Fruit fly (Drosophila melanogaster): ENCODE results near the gene vn.

The vn gene

dm6 chr3L:5823763-5824445, 21.6 kb downstream of the vn start:
- TF ChIP-seq CG33017 (tag; optimal IDR thresholded peaks at IDR 0.05) (no peak), CG7045 (GFP tag; optimal IDR thresholded peaks at IDR 0.05) (no peak), toe (GFP tag; optimal IDR thresholded peaks at IDR 0.05) (no peak), CG11617 (GFP tag; optimal IDR thresholded peaks at IDR 0.05) (no peak), Mnt (GFP tag; optimal IDR thresholded peaks at IDR 0.05) (no peak), pad (GFP tag; optimal IDR thresholded peaks at IDR 0.05) (no peak), tj (GFP tag; optimal IDR thresholded peaks at IDR 0.05) (no peak), CG12768 (GFP tag; optimal IDR thresholded peaks at IDR 0.05) (no peak), Hr96 (GFP tag; optimal IDR thresholded peaks at IDR 0.05) (no peak), cic (GFP tag; optimal IDR thresholded peaks at IDR 0.05) (no peak), kay (GFP tag; ENCODE audit: borderline replicate concordance) (no peak), Clk (GFP tag; optimal IDR thresholded peaks at IDR 0.05) (no peak), Crg-1 (GFP tag; optimal IDR thresholded peaks at IDR 0.05) (no peak), ovo (GFP tag; optimal IDR thresholded peaks at IDR 0.05) (no peak), CG7101 (tag; optimal IDR thresholded peaks at IDR 0.05) (no peak)

dm6 chr3L:5821506-5821905, 24.0 kb downstream of the vn start:
- no peak for TF ChIP-seq CG33017 (tag; optimal IDR thresholded peaks at IDR 0.05)
- peak; percentile 56 for TF ChIP-seq cic (GFP tag; optimal IDR thresholded peaks at IDR 0.05)
- peak; percentile 21 for TF ChIP-seq CG14711 (tag; optimal IDR thresholded peaks at IDR 0.05)
- no peak for TF ChIP-seq CG12768 (GFP tag; optimal IDR thresholded peaks at IDR 0.05)
- TF ChIP-seq ovo (GFP tag; optimal IDR thresholded peaks at IDR 0.05), result peak; percentile 13
- TF ChIP-seq CG1620 (GFP tag; optimal IDR thresholded peaks at IDR 0.05), result no peak
- peak; percentile 27 for TF ChIP-seq CG5204 (GFP tag; optimal IDR thresholded peaks at IDR 0.05)
- no peak for TF ChIP-seq Hr96 (GFP tag; optimal IDR thresholded peaks at IDR 0.05)
- TF ChIP-seq CG7045 (GFP tag; optimal IDR thresholded peaks at IDR 0.05), result peak; percentile 30
- peak; percentile 14 for TF ChIP-seq CG7101 (tag; optimal IDR thresholded peaks at IDR 0.05)

- TF ChIP-seq Hr96 (GFP tag; optimal IDR thresholded peaks at IDR 0.05), result no peak
- no peak for TF ChIP-seq ovo (GFP tag; optimal IDR thresholded peaks at IDR 0.05)
- TF ChIP-seq CG7045 (GFP tag; optimal IDR thresholded peaks at IDR 0.05), result no peak
- TF ChIP-seq CG5204 (GFP tag; optimal IDR thresholded peaks at IDR 0.05), result no peak
- no peak for TF ChIP-seq cic (GFP tag; optimal IDR thresholded peaks at IDR 0.05)
- TF ChIP-seq CG7101 (tag; optimal IDR thresholded peaks at IDR 0.05), result no peak
- no peak for TF ChIP-seq pad (GFP tag; optimal IDR thresholded peaks at IDR 0.05)
- no peak for TF ChIP-seq Mnt (GFP tag; optimal IDR thresholded peaks at IDR 0.05)
- TF ChIP-seq CG12768 (GFP tag; optimal IDR thresholded peaks at IDR 0.05), result no peak
- TF ChIP-seq cnc (optimal IDR thresholded peaks at IDR 0.05), result no peak
- TF ChIP-seq kay (GFP tag; ENCODE audit: borderline replicate concordance), result no peak
- TF ChIP-seq toe (GFP tag; optimal IDR thresholded peaks at IDR 0.05), result no peak
- no peak for TF ChIP-seq Clk (GFP tag; optimal IDR thresholded peaks at IDR 0.05)
- TF ChIP-seq bab1 (GFP tag; optimal IDR thresholded peaks at IDR 0.05), result no peak
Measured at dm6 chr3L:5820793-5821192, 24.7 kb downstream of the vn start.

dm6 chr3L:5820039-5820438, 25.4 kb downstream of the vn start:
- no peak for TF ChIP-seq cic (GFP tag; optimal IDR thresholded peaks at IDR 0.05)
- no peak for TF ChIP-seq Mnt (GFP tag; optimal IDR thresholded peaks at IDR 0.05)
- no peak for TF ChIP-seq Crg-1 (GFP tag; optimal IDR thresholded peaks at IDR 0.05)

dm6 chr3L:5819310-5819709, 26.2 kb downstream of the vn start:
- TF ChIP-seq CG7045 (GFP tag; optimal IDR thresholded peaks at IDR 0.05) (no peak), CG1620 (GFP tag; optimal IDR thresholded peaks at IDR 0.05) (no peak), CG12768 (GFP tag; optimal IDR thresholded peaks at IDR 0.05) (no peak)

dm6 chr3L:5817177-5817576, 28.3 kb downstream of the vn start:
- TF ChIP-seq CG7045 (GFP tag; optimal IDR thresholded peaks at IDR 0.05) (no peak), CG7101 (tag; optimal IDR thresholded peaks at IDR 0.05) (no peak), CG5204 (GFP tag; optimal IDR thresholded peaks at IDR 0.05) (no peak)

dm6 chr3L:5813016-5813415, 32.4 kb downstream of the vn start, which contains the start of gene mad2:
Gene mad2 (minus strand): TSS chr3L:5813093.
- TF ChIP-seq ovo (GFP tag; optimal IDR thresholded peaks at IDR 0.05) (no peak), CG33017 (tag; optimal IDR thresholded peaks at IDR 0.05) (no peak), Clk (GFP tag; optimal IDR thresholded peaks at IDR 0.05) (no peak), bab1 (GFP tag; optimal IDR thresholded peaks at IDR 0.05) (peak; percentile 27), Mnt (GFP tag; optimal IDR thresholded peaks at IDR 0.05) (peak; percentile 4), CG12768 (GFP tag; optimal IDR thresholded peaks at IDR 0.05) (no peak), CG5204 (GFP tag; optimal IDR thresholded peaks at IDR 0.05) (no peak), tj (GFP tag; optimal IDR thresholded peaks at IDR 0.05) (no peak), CG7101 (tag; optimal IDR thresholded peaks at IDR 0.05) (no peak), CG11617 (GFP tag; optimal IDR thresholded peaks at IDR 0.05) (no peak), Hr96 (GFP tag; optimal IDR thresholded peaks at IDR 0.05) (no peak), CG14711 (tag; optimal IDR thresholded peaks at IDR 0.05) (no peak), pad (GFP tag; optimal IDR thresholded peaks at IDR 0.05) (no peak), CG7045 (GFP tag; optimal IDR thresholded peaks at IDR 0.05) (no peak), kay (GFP tag; ENCODE audit: borderline replicate concordance) (no peak), Crg-1 (GFP tag; optimal IDR thresholded peaks at IDR 0.05) (peak; percentile 50), CG1620 (GFP tag; optimal IDR thresholded peaks at IDR 0.05) (no peak), cic (GFP tag; optimal IDR thresholded peaks at IDR 0.05) (no peak)
